Fruit fly (Drosophila melanogaster): ENCODE measurements around the gene kmr.

The kmr gene

dm6 chr3R:13794666-13795055 is 79.7 kb downstream of the kmr start (continued):
- TF ChIP-seq Vsx1 (GFP tag; optimal IDR thresholded peaks at IDR 0.05) (peak; percentile 46), Pdp1 (GFP tag; optimal IDR thresholded peaks at IDR 0.05) (peak in 1 of 2 experiments; percentile 55), CG13296 (GFP tag; optimal IDR thresholded peaks at IDR 0.05) (no peak), CG10267 (tag; optimal IDR thresholded peaks at IDR 0.05) (no peak), so (GFP tag; IDR thresholded peaks at IDR 0.05) (no peak), CG14441 (GFP tag; IDR thresholded peaks at IDR 0.05) (no peak), dati (GFP tag; IDR thresholded peaks at IDR 0.05) (no peak), eve (GFP tag; optimal IDR thresholded peaks at IDR 0.05) (peak in 1 of 2 experiments; percentile 5), Drgx (GFP tag; IDR thresholded peaks at IDR 0.05) (peak; percentile 27; the same call in 1 of the 2 replicates), maf-S (GFP tag; optimal IDR thresholded peaks at IDR 0.05) (no peak), cato (GFP tag; optimal IDR thresholded peaks at IDR 0.05; ENCODE audit: borderline replicate concordance) (no peak), corto (GFP tag; optimal IDR thresholded peaks at IDR 0.05) (no peak), CG10654 (GFP tag; optimal IDR thresholded peaks at IDR 0.05) (no peak), Nf-YB (GFP tag; optimal IDR thresholded peaks at IDR 0.05) (peak; percentile 46), CG1832 (GFP tag; optimal IDR thresholded peaks at IDR 0.05) (peak; percentile 61), CG31441 (GFP tag; IDR thresholded peaks at IDR 0.05) (no peak), chm (GFP tag; IDR thresholded peaks at IDR 0.05) (no peak), Nf-YA (GFP tag; IDR thresholded peaks at IDR 0.05) (no peak), dimm (GFP tag; IDR thresholded peaks at IDR 0.05) (no peak), CG9609 (GFP tag; optimal IDR thresholded peaks at IDR 0.05) (no peak), unc-4 (GFP tag; IDR thresholded peaks at IDR 0.05; ENCODE audit: partially characterized antibody) (0 out of 2 replicates have a peak, but pooled peaks have one; percentile 17), CG12104 (GFP tag; optimal IDR thresholded peaks at IDR 0.05) (no peak), sug (tag; optimal IDR thresholded peaks at IDR 0.05) (no peak), CG4404 (GFP tag; IDR thresholded peaks at IDR 0.05) (no peak), tio (GFP tag; optimal IDR thresholded peaks at IDR 0.05) (no peak), ssp (GFP tag; IDR thresholded peaks at IDR 0.05) (no peak), Hmx (GFP tag; optimal IDR thresholded peaks at IDR 0.05) (no peak), odd (GFP tag; optimal IDR thresholded peaks at IDR 0.05) (no peak), zfh1 (GFP tag; IDR thresholded peaks at IDR 0.05) (no peak), CG12769 (tag; optimal IDR thresholded peaks at IDR 0.05) (peak; percentile 56), gt (GFP tag; IDR thresholded peaks at IDR 0.05) (no peak), Fer3 (tag; optimal IDR thresholded peaks at IDR 0.05) (no peak), yki (optimal IDR thresholded peaks at IDR 0.05) (peak; percentile 73), Hmr (GFP tag; optimal IDR thresholded peaks at IDR 0.05) (no peak), nau (GFP tag; optimal IDR thresholded peaks at IDR 0.05) (no peak), rib (GFP tag; IDR thresholded peaks at IDR 0.05) (no peak), Dip3 (GFP tag; optimal IDR thresholded peaks at IDR 0.05) (no peak), cg (GFP tag; optimal IDR thresholded peaks at IDR 0.05) (peak; percentile 73), peb (GFP tag; IDR thresholded peaks at IDR 0.05) (no peak), fd96Cb (tag; optimal IDR thresholded peaks at IDR 0.05) (no peak), mld (GFP tag; IDR thresholded peaks at IDR 0.05; ENCODE audit: partially characterized antibody) (no peak), CG1529 (GFP tag; optimal IDR thresholded peaks at IDR 0.05) (no peak), row (GFP tag; IDR thresholded peaks at IDR 0.05) (no peak), aop (GFP tag; IDR thresholded peaks at IDR 0.05) (peak; percentile 89), CG12155 (GFP tag; optimal IDR thresholded peaks at IDR 0.05) (no peak), tx (GFP tag; optimal IDR thresholded peaks at IDR 0.05) (no peak), psq (GFP tag; optimal IDR thresholded peaks at IDR 0.05) (no peak), sens-2 (GFP tag; IDR thresholded peaks at IDR 0.05) (no peak), CG3281 (GFP tag; optimal IDR thresholded peaks at IDR 0.05) (no peak), CG14965 (GFP tag; optimal IDR thresholded peaks at IDR 0.05; ENCODE audit: borderline replicate concordance) (no peak), CG4854 (GFP tag; optimal IDR thresholded peaks at IDR 0.05) (no peak), ken (GFP tag; IDR thresholded peaks at IDR 0.05) (no peak), ems (GFP tag; optimal IDR thresholded peaks at IDR 0.05) (no peak)
